Fruit fly (Drosophila melanogaster): Measurements from ENCODE around the gene Tdrd3.

Gene Tdrd3

dm6 chr3L:14780187-14780586 is 6.4 kb upstream of the Tdrd3 start (continued):
- peak; percentile 18 for TF ChIP-seq tup (GFP tag; optimal IDR thresholded peaks at IDR 0.05)
- TF ChIP-seq ro (GFP tag; IDR thresholded peaks at IDR 0.05), result no peak
- peak; percentile 8 for TF ChIP-seq CG13775 (GFP tag; optimal IDR thresholded peaks at IDR 0.05)
- TF ChIP-seq chinmo (GFP tag; IDR thresholded peaks at IDR 0.05; ENCODE audit: partially characterized antibody), result 0 out of 4 replicates have a peak, but pooled peaks have one; percentile 17
- peak; percentile 89 for TF ChIP-seq Med (GFP tag)
- no peak for TF ChIP-seq D (optimal IDR thresholded peaks at IDR 0.05)
- peak; percentile 22 for TF ChIP-seq D (GFP tag; optimal IDR thresholded peaks at IDR 0.05)
- no peak for TF ChIP-seq CG10462 (GFP tag; optimal IDR thresholded peaks at IDR 0.05)
- no peak for TF ChIP-seq CG15479 (GFP tag; optimal IDR thresholded peaks at IDR 0.05)
- TF ChIP-seq sim (GFP tag; IDR thresholded peaks at IDR 0.05), result no peak
- TF ChIP-seq Oaz (GFP tag; IDR thresholded peaks at IDR 0.05), result no peak
- no peak for TF ChIP-seq Drgx (GFP tag; IDR thresholded peaks at IDR 0.05)
- TF ChIP-seq CG6854 (GFP tag; optimal IDR thresholded peaks at IDR 0.05), result no peak
- no peak for TF ChIP-seq CG17612 (GFP tag; IDR thresholded peaks at IDR 0.05)
- TF ChIP-seq hth (optimal IDR thresholded peaks at IDR 0.05), result no peak
- TF ChIP-seq nmo (GFP tag; optimal IDR thresholded peaks at IDR 0.05), result no peak
- no peak for TF ChIP-seq crol (GFP tag; IDR thresholded peaks at IDR 0.05)
- no peak for TF ChIP-seq vnd (GFP tag; IDR thresholded peaks at IDR 0.05; ENCODE audit: partially characterized antibody)
- TF ChIP-seq ind (GFP tag; optimal IDR thresholded peaks at IDR 0.05), result no peak
- no peak for TF ChIP-seq psq (GFP tag; optimal IDR thresholded peaks at IDR 0.05)
- peak; percentile 53 for TF ChIP-seq CG1603 (tag; optimal IDR thresholded peaks at IDR 0.05)
- TF ChIP-seq Dip2 (GFP tag; IDR thresholded peaks at IDR 0.05), result no peak
- peak; percentile 2 for TF ChIP-seq Six4 (GFP tag; optimal IDR thresholded peaks at IDR 0.05)
- TF ChIP-seq CG6791 (GFP tag; IDR thresholded peaks at IDR 0.05; ENCODE audit: partially characterized antibody), result no peak
- TF ChIP-seq tap (tag; optimal IDR thresholded peaks at IDR 0.05), result no peak
- no peak for TF ChIP-seq Gsc (GFP tag; IDR thresholded peaks at IDR 0.05)
- TF ChIP-seq CG8290 (GFP tag; optimal IDR thresholded peaks at IDR 0.05), result peak; percentile 21
- peak; percentile 8 to 63 for TF ChIP-seq CG8290 (tag; optimal IDR thresholded peaks at IDR 0.05)
- no peak for TF ChIP-seq pum (GFP tag; optimal IDR thresholded peaks at IDR 0.05)
- peak; percentile 64 for TF ChIP-seq CG13296 (GFP tag; optimal IDR thresholded peaks at IDR 0.05)
- TF ChIP-seq Hr3 (GFP tag; optimal IDR thresholded peaks at IDR 0.05), result no peak
- TF ChIP-seq Abd-B (GFP tag; optimal IDR thresholded peaks at IDR 0.05), result no peak
- TF ChIP-seq CG11696 (GFP tag; IDR thresholded peaks at IDR 0.05), result no peak
- no peak for TF ChIP-seq CG9797 (GFP tag; optimal IDR thresholded peaks at IDR 0.05)
- no peak for TF ChIP-seq CG12299 (tag; optimal IDR thresholded peaks at IDR 0.05)
- no peak for TF ChIP-seq Eip74EF (GFP tag; optimal IDR thresholded peaks at IDR 0.05)
- no peak for TF ChIP-seq Nf-YC (tag; optimal IDR thresholded peaks at IDR 0.05)
- peak; percentile 31 for TF ChIP-seq Meics (GFP tag; optimal IDR thresholded peaks at IDR 0.05)
- no peak for TF ChIP-seq Oli (tag; optimal IDR thresholded peaks at IDR 0.05)
- TF ChIP-seq CG17912 (GFP tag; optimal IDR thresholded peaks at IDR 0.05), result peak; percentile 51
- no peak for TF ChIP-seq knrl (GFP tag; IDR thresholded peaks at IDR 0.05; ENCODE audit: partially characterized antibody)
- no peak for TF ChIP-seq klu (GFP tag; IDR thresholded peaks at IDR 0.05)
- no peak for TF ChIP-seq ato (GFP tag; IDR thresholded peaks at IDR 0.05; ENCODE audit: partially characterized antibody)
- TF ChIP-seq chm (GFP tag; IDR thresholded peaks at IDR 0.05), result peak; percentile 45; the same call in 1 of the 2 replicates
- peak; percentile 45 for TF ChIP-seq CG18619 (GFP tag; optimal IDR thresholded peaks at IDR 0.05)
- TF ChIP-seq CG2889 (GFP tag; IDR thresholded peaks at IDR 0.05), result no peak
- no peak for TF ChIP-seq croc (GFP tag; conservative IDR thresholded peaks at IDR 0.05)
- TF ChIP-seq hkb (optimal IDR thresholded peaks at IDR 0.05), result no peak
- peak; percentile 54 for TF ChIP-seq hkb (GFP tag; IDR thresholded peaks at IDR 0.05)
- TF ChIP-seq E2f1 (GFP tag; IDR thresholded peaks at IDR 0.05), result no peak
- TF ChIP-seq CG7271 (tag; optimal IDR thresholded peaks at IDR 0.05), result no peak
- no peak for TF ChIP-seq Elba2 (GFP tag; optimal IDR thresholded peaks at IDR 0.05)
- no peak for TF ChIP-seq trem (tag; optimal IDR thresholded peaks at IDR 0.05)
